Fruit fly (Drosophila melanogaster): Measurements from ENCODE around the gene ClpX.

ClpX gene

DNA sequence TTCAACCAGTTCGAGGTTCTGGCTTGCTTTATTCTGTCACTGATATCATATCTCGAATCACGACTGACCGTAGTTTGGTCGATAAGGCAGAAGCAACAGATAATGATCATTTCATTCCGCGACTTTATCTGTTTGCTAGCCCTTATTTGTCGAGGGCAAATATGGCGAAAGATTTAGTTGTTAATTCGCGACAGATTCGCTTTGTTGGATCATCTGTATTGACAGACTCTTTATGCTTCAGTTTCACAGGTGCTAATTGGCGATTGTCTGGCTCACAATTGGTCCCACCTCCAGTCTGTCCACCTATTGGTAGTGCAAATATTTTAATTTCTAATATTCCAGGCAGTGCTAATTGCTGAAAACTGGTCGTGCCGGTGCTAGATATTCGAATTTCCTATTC, 20.8 kb upstream of the ClpX start:
- TF ChIP-seq fkh (GFP tag; optimal IDR thresholded peaks at IDR 0.05) = peak; percentile 79
- TF ChIP-seq CG16779 (tag; optimal IDR thresholded peaks at IDR 0.05) = peak; percentile 21
- TF ChIP-seq svp (GFP tag) = no peak
- peak; percentile 50 for TF ChIP-seq Eip75B (GFP tag; optimal IDR thresholded peaks at IDR 0.05)
- TF ChIP-seq acj6 (GFP tag; optimal IDR thresholded peaks at IDR 0.05) = no peak
- no peak for TF ChIP-seq Hr4 (GFP tag; optimal IDR thresholded peaks at IDR 0.05)
- TF ChIP-seq net (GFP tag; optimal IDR thresholded peaks at IDR 0.05) = peak; percentile 46
- TF ChIP-seq Met (GFP tag; optimal IDR thresholded peaks at IDR 0.05) = peak; percentile 36
- peak; percentile 32 for TF ChIP-seq CG9139 (GFP tag; optimal IDR thresholded peaks at IDR 0.05)
- TF ChIP-seq CG6792 (GFP tag; optimal IDR thresholded peaks at IDR 0.05) = peak; percentile 64
- peak in 1 of 2 experiments; percentile 45 for TF ChIP-seq salr (GFP tag; optimal IDR thresholded peaks at IDR 0.05)
- peak; percentile 52 for TF ChIP-seq CG8632 (GFP tag; optimal IDR thresholded peaks at IDR 0.05)
- peak; percentile 9 for TF ChIP-seq vri (GFP tag; optimal IDR thresholded peaks at IDR 0.05)
- TF ChIP-seq CG11294 (GFP tag; IDR thresholded peaks at IDR 0.05) = no peak
- TF ChIP-seq CG10631 (GFP tag; optimal IDR thresholded peaks at IDR 0.05) = peak; percentile 55
- TF ChIP-seq CG34406 (GFP tag; optimal IDR thresholded peaks at IDR 0.05) = peak; percentile 42
- peak; percentile 36 for TF ChIP-seq pdm3 (GFP tag; optimal IDR thresholded peaks at IDR 0.05)
- TF ChIP-seq CG8319 (GFP tag; optimal IDR thresholded peaks at IDR 0.05) = no peak
- TF ChIP-seq fd59A (GFP tag; optimal IDR thresholded peaks at IDR 0.05) = peak; percentile 33
- peak; percentile 5 for TF ChIP-seq CG11762 (GFP tag; optimal IDR thresholded peaks at IDR 0.05; ENCODE audit: insufficient read depth)
- peak; percentile 25 for TF ChIP-seq Smox (GFP tag; optimal IDR thresholded peaks at IDR 0.05)
- TF ChIP-seq CG7368 (GFP tag; optimal IDR thresholded peaks at IDR 0.05) = peak; percentile 57
- no peak for TF ChIP-seq esn (GFP tag; optimal IDR thresholded peaks at IDR 0.05)
- no peak for TF ChIP-seq Sox14 (GFP tag; optimal IDR thresholded peaks at IDR 0.05)
- peak; percentile 28 for TF ChIP-seq achi (GFP tag; optimal IDR thresholded peaks at IDR 0.05)
- TF ChIP-seq ss (GFP tag; optimal IDR thresholded peaks at IDR 0.05) = peak in 1 of 2 experiments; percentile 87
- TF ChIP-seq Eip78C (GFP tag) = peak; percentile 93
- TF ChIP-seq Ets21C (GFP tag; optimal IDR thresholded peaks at IDR 0.05) = no peak
- TF ChIP-seq spab (GFP tag; optimal IDR thresholded peaks at IDR 0.05) = peak; percentile 51

DNA sequence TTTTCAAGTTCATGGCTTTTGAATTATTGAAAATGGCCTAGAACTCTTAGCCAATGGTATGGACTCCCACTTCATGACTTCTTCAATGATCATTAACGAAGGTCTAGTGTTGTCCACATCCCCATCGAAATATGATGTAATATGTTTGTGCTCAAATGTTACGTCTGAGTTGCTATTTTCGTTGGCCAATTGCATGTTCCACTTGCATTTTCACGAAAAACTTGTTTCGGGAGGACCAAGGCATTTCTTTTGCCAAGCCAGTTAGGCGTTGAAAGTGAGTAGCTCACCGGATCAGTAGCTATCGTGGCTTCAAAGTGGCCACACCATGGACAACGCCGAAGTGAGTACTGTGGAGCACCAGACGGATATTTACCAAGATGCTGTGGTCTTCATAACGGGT, 14.7 kb upstream of the ClpX start, which contains the start of gene CG4770:
Gene CG4770 (plus strand): TSS at position 301 of the 400 bp plus-strand sequence.
- TF ChIP-seq CG8632 (GFP tag; optimal IDR thresholded peaks at IDR 0.05) (no peak), Eip93F (GFP tag; optimal IDR thresholded peaks at IDR 0.05) (no peak), Eip75B (GFP tag; optimal IDR thresholded peaks at IDR 0.05) (no peak), CG8119 (GFP tag; IDR thresholded peaks at IDR 0.05) (0 out of 3 replicates have a peak, but pooled peaks have one; percentile 25), eg (GFP tag; IDR thresholded peaks at IDR 0.05) (0 out of 3 replicates have a peak, but pooled peaks have one; percentile 9), CG6276 (GFP tag; optimal IDR thresholded peaks at IDR 0.05) (peak; percentile 3), CG3919 (GFP tag; optimal IDR thresholded peaks at IDR 0.05) (no peak)

DNA sequence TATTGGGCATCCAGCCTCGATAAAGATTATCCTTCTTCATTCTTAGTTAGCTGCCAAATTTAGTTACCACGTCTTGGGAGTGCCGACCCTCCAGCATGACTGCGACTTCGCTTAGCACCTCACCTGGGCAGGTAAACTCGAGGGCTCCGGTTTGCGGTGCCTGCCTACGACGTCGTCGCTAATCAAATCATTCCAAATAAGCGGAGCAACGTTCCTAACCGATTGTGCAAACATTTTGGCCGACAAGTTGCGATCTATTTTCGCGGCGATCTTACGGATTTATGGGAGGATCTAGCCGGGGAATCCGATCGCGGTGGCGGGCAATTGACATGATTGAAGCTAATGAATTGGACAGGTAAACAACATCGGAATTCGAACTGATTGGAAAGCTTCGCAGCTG, 14.2 kb upstream of the ClpX start, which contains the start of gene CG4465:
Gene CG4465 (minus strand): TSS at position 101 of the 400 bp plus-strand sequence.
- TF ChIP-seq fd85E (GFP tag; optimal IDR thresholded peaks at IDR 0.05) = no peak
- no peak for TF ChIP-seq Eip93F (GFP tag; optimal IDR thresholded peaks at IDR 0.05)
- no peak for TF ChIP-seq Hr4 (GFP tag; optimal IDR thresholded peaks at IDR 0.05)
- peak; percentile 19 for TF ChIP-seq fkh (GFP tag; optimal IDR thresholded peaks at IDR 0.05)
- no peak for TF ChIP-seq OdsH (GFP tag; optimal IDR thresholded peaks at IDR 0.05)
- TF ChIP-seq CG6276 (GFP tag; optimal IDR thresholded peaks at IDR 0.05) = no peak

DNA sequence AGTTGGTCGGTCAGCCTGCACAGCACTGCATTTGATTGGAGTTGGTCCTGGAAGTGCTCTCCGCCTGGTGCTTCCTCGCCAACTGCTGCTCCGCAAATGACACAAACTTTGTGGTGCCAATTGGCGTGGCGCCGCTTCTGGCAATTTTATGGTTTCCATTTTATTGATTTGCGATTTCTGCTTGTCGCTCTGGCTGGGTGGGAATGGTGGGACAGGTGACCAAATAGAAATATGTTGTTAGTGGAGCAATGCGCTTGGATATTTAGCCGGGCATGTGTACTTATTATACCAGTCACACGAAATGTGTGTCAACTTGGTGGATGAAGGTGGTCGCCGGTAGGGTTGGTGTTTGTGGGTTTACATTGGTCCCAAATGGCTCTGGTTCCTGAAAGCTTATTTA, 11.8 kb upstream of the ClpX start, which contains the start of the genes Xport-A and Xport-B:
Gene Xport-A (minus strand): TSS at position 101 of the 400 bp plus-strand sequence.
Gene Xport-B (minus strand): TSS at position 101 of the 400 bp plus-strand sequence.
- TF ChIP-seq Eip93F (GFP tag; optimal IDR thresholded peaks at IDR 0.05) = no peak
- no peak for TF ChIP-seq fkh (GFP tag; optimal IDR thresholded peaks at IDR 0.05)
- no peak for TF ChIP-seq dsx (GFP tag; optimal IDR thresholded peaks at IDR 0.05; ENCODE audit: poor library complexity, severe bottlenecking)
- no peak for TF ChIP-seq CG11762 (GFP tag; optimal IDR thresholded peaks at IDR 0.05; ENCODE audit: insufficient read depth)

All from whole organism, prepupa.